Fruit fly (Drosophila melanogaster): Measurements from ENCODE around the gene RYa-R.
A peak's percentile ranks its signal among the peaks of the same experiment; 100 is the strongest.

RYa-R gene

DNA sequence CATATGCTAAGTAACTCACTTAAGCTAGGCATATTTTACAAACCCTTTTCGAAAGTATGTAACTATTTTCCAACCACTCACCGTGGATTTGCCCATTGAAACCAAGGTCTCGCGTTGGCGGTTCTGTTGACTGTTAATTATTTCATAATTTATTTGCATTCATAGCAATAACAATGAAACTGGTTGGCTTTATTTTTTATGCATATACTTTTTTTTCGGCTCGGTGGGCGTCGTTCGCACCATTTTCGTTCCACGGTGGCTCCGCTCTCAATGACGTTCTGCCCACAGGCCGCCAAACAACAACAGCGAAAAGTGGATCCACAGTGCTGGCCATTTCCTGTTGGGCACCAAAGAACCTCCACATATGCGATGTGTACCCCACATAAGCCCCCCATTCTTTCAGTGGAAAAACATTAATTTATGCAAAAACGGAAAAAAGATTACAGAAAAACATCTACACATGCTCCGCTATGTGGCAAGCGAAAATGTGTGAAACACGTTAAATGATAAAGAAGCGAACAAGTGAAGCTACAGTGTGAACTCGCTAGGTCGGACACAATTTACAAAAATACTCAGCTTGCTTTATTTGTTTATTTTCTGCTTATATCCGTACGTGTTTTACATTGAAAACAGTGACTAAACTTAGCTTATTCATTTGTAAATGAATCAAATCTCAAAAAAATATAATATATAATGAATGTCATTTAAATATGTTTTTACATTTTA, 29.0 kb upstream of the RYa-R start (continued):
- TF ChIP-seq Eip75B (GFP tag; optimal IDR thresholded peaks at IDR 0.05) (no peak), acj6 (GFP tag; optimal IDR thresholded peaks at IDR 0.05) (peak; percentile 56), CG1621 (tag; optimal IDR thresholded peaks at IDR 0.05) (no peak)

DNA sequence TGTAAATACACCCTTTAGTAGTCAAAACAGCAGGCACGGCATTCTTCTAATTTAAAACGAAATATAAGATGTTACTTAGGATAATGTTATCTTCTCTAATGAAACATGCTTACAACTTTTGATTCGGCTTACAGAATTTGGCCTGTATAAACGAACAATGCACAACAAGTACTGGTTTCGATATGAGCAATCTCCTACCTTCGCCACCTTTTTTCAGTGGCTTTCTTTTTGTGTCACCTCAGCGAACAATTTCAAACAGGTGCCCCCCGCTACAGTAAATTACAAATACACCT, 28.5 kb upstream of the RYa-R start:
- no peak for TF ChIP-seq CG1621 (tag; optimal IDR thresholded peaks at IDR 0.05)
- TF ChIP-seq lz (GFP tag; optimal IDR thresholded peaks at IDR 0.05), result no peak
- TF ChIP-seq CG6854 (GFP tag; optimal IDR thresholded peaks at IDR 0.05), result no peak
- no peak for TF ChIP-seq dac (GFP tag; optimal IDR thresholded peaks at IDR 0.05)
- TF ChIP-seq OdsH (GFP tag; optimal IDR thresholded peaks at IDR 0.05), result no peak
- peak; percentile 23 for TF ChIP-seq acj6 (GFP tag; optimal IDR thresholded peaks at IDR 0.05)
- peak; percentile 26 for TF ChIP-seq CG32006 (GFP tag; optimal IDR thresholded peaks at IDR 0.05)
- TF ChIP-seq svp (GFP tag), result peak; percentile 71
- TF ChIP-seq CG3032 (tag; optimal IDR thresholded peaks at IDR 0.05), result no peak
- no peak for TF ChIP-seq CG10631 (GFP tag; optimal IDR thresholded peaks at IDR 0.05)
- peak; percentile 21 for TF ChIP-seq CG34406 (GFP tag; optimal IDR thresholded peaks at IDR 0.05)
- no peak for TF ChIP-seq Gug (GFP tag; IDR thresholded peaks at IDR 0.05)
- TF ChIP-seq Sox102F (GFP tag; optimal IDR thresholded peaks at IDR 0.05), result no peak
- TF ChIP-seq CG6163 (GFP tag; IDR thresholded peaks at IDR 0.05), result no peak
- TF ChIP-seq Smox (GFP tag; optimal IDR thresholded peaks at IDR 0.05), result no peak
- TF ChIP-seq dsx (GFP tag; optimal IDR thresholded peaks at IDR 0.05; ENCODE audit: poor library complexity, severe bottlenecking), result no peak
- TF ChIP-seq esn (GFP tag; optimal IDR thresholded peaks at IDR 0.05), result peak; percentile 25
- no peak for TF ChIP-seq CG8319 (GFP tag; optimal IDR thresholded peaks at IDR 0.05)
- TF ChIP-seq Eip93F (GFP tag; optimal IDR thresholded peaks at IDR 0.05), result no peak
- TF ChIP-seq CG4318 (GFP tag; optimal IDR thresholded peaks at IDR 0.05), result no peak
- no peak for TF ChIP-seq fd59A (GFP tag; optimal IDR thresholded peaks at IDR 0.05)
- no peak for TF ChIP-seq CG10669 (GFP tag; optimal IDR thresholded peaks at IDR 0.05)

DNA sequence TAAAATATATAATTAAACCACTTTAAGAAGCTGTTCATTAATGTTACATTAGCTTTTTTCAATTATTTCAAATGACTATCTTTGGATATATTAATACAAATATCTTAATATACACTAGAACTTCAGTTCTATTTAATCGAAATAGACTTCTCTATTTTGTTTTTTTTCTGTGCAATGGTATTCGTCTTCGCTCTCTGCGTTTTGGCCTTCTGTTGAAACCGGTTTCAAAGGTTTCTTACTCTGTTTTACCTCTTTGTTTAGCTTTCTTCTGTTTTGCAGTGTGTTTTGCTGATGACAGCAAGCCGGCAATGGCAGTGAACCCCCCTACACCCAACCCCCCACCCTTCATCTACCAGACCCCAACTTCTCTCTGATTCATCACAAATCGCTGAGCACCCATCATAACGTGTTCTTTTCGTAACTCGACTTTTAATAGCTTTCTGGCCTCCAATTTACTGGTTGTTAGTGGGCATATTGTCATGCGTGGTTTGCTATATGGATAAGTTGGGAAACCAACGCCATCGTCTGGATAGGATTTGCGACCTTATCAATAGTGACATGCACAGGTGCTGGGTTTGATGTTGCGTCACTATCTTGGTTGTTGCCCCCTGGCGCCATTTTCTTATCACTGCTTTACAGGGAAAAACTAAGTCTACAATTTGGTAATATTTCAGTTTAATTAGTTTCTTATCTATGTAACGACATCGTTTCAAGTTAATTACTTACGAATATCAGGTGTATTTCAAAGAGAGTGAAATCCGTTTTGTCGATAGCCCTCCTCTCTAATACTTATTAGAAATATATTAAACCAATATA, 27.7 kb upstream of the RYa-R start:
- TF ChIP-seq Sox15 (GFP tag; optimal IDR thresholded peaks at IDR 0.05), result no peak
- TF ChIP-seq ss (GFP tag; optimal IDR thresholded peaks at IDR 0.05), result peak in 1 of 2 experiments; percentile 10
- TF ChIP-seq CG10669 (GFP tag; optimal IDR thresholded peaks at IDR 0.05), result no peak
- TF ChIP-seq achi (GFP tag; optimal IDR thresholded peaks at IDR 0.05), result no peak
- no peak for TF ChIP-seq salr (GFP tag; optimal IDR thresholded peaks at IDR 0.05)
- peak; percentile 61; the same call in 1 of the 2 replicates for TF ChIP-seq CG15336 (GFP tag; IDR thresholded peaks at IDR 0.05)
- no peak for TF ChIP-seq CG6808 (GFP tag; optimal IDR thresholded peaks at IDR 0.05)
- TF ChIP-seq CG11294 (GFP tag; IDR thresholded peaks at IDR 0.05), result no peak
- no peak for TF ChIP-seq Hr39 (GFP tag; optimal IDR thresholded peaks at IDR 0.05)
- no peak for TF ChIP-seq Met (GFP tag; optimal IDR thresholded peaks at IDR 0.05)
- peak; percentile 75 for TF ChIP-seq CG8119 (GFP tag; IDR thresholded peaks at IDR 0.05)
- TF ChIP-seq esn (GFP tag; optimal IDR thresholded peaks at IDR 0.05), result peak; percentile 37
- TF ChIP-seq Eip78C (GFP tag), result peak; percentile 83
- no peak for TF ChIP-seq Hr4 (GFP tag; optimal IDR thresholded peaks at IDR 0.05)
- TF ChIP-seq OdsH (GFP tag; optimal IDR thresholded peaks at IDR 0.05), result no peak
- peak; percentile 36 for TF ChIP-seq vri (GFP tag; optimal IDR thresholded peaks at IDR 0.05)
- no peak for TF ChIP-seq Sox14 (GFP tag; optimal IDR thresholded peaks at IDR 0.05)
- peak; percentile 28 for TF ChIP-seq CG8632 (GFP tag; optimal IDR thresholded peaks at IDR 0.05)
- TF ChIP-seq topi (GFP tag; optimal IDR thresholded peaks at IDR 0.05), result no peak
- peak; percentile 38 for TF ChIP-seq fkh (GFP tag; optimal IDR thresholded peaks at IDR 0.05)
- TF ChIP-seq CG10631 (GFP tag; optimal IDR thresholded peaks at IDR 0.05), result peak; percentile 27
- TF ChIP-seq svp (GFP tag), result peak; percentile 28
- no peak for TF ChIP-seq Ets96B (tag; optimal IDR thresholded peaks at IDR 0.05)
- TF ChIP-seq CG8319 (GFP tag; optimal IDR thresholded peaks at IDR 0.05), result peak; percentile 3
- peak; percentile 65; the same call in 2 of the 3 replicates for TF ChIP-seq CG6163 (GFP tag; IDR thresholded peaks at IDR 0.05)
- peak; percentile 30 for TF ChIP-seq CG6276 (GFP tag; optimal IDR thresholded peaks at IDR 0.05)
- no peak for TF ChIP-seq Smox (GFP tag; optimal IDR thresholded peaks at IDR 0.05)
- TF ChIP-seq Hr38 (GFP tag; optimal IDR thresholded peaks at IDR 0.05), result no peak
- TF ChIP-seq CG34406 (GFP tag; optimal IDR thresholded peaks at IDR 0.05), result peak; percentile 1
- TF ChIP-seq cyc (GFP tag; optimal IDR thresholded peaks at IDR 0.05), result no peak
- TF ChIP-seq CG16779 (tag; optimal IDR thresholded peaks at IDR 0.05), result no peak
